Fruit fly (Drosophila melanogaster): ENCODE results near the gene CG5112.

The CG5112 gene

DNA sequence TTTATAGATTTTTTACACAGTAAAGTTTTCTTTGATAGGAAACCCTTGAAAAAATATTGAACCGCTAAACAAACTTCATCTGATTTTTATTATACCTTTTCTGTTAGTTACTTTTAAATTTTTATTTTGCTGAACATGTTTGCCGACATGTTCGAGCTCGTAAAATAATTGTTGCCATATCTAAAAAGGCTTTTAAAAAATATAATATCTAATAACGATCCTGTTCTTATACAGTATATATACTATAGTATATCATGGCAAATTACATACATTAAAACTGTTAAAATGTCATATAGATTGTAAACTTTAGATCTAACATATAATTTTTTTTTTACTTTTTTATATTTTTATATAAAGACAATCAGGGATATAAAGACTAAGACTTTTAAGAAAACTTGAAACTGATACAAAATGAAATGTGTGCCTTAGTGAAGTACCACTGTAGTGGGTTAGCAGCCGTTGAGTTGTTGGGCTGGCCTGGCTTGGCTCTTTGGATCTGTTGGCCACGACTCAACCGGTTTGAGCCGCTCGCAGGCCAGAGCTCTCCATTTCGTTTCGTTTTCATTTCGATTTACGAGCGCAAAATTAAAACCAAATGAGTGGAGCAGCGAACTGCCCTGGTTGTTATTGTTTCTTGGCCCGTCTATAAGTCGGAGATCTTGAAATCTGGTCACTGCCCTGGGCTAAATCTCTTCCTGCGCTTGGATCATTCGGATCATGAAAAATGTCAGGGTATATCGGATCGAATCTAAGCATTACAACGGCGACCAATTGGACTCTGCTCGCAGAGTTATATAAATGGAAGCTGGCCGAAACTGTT, 41.4 kb downstream of the CG5112 start (continued):
- TF ChIP-seq CG14014 (GFP tag; IDR thresholded peaks at IDR 0.05) (no peak), CG9727 (GFP tag; optimal IDR thresholded peaks at IDR 0.05) (no peak), Dbx (GFP tag; IDR thresholded peaks at IDR 0.05) (no peak), Sry-β (GFP tag; optimal IDR thresholded peaks at IDR 0.05) (no peak), chif (GFP tag; optimal IDR thresholded peaks at IDR 0.05) (no peak), CG3838 (GFP tag; optimal IDR thresholded peaks at IDR 0.05) (no peak), ac (GFP tag; optimal IDR thresholded peaks at IDR 0.05) (no peak), Dip2 (GFP tag; IDR thresholded peaks at IDR 0.05) (no peak), CG1529 (GFP tag; optimal IDR thresholded peaks at IDR 0.05) (no peak), CG5953 (GFP tag; IDR thresholded peaks at IDR 0.05) (no peak), NC2α (GFP tag; optimal IDR thresholded peaks at IDR 0.05) (no peak), dysf (GFP tag; IDR thresholded peaks at IDR 0.05) (0 out of 3 replicates have a peak, but pooled peaks have one; percentile 28), aop (GFP tag; IDR thresholded peaks at IDR 0.05) (no peak), CG32772 (GFP tag; IDR thresholded peaks at IDR 0.05) (no peak), twi (tag; optimal IDR thresholded peaks at IDR 0.05) (no peak), CG2875 (GFP tag; optimal IDR thresholded peaks at IDR 0.05) (no peak), gcm2 (GFP tag; optimal IDR thresholded peaks at IDR 0.05) (no peak), sc (optimal IDR thresholded peaks at IDR 0.05) (no peak), sc (GFP tag; optimal IDR thresholded peaks at IDR 0.05) (peak; percentile 5), Lim3 (GFP tag; IDR thresholded peaks at IDR 0.05) (no peak), lilli (GFP tag; optimal IDR thresholded peaks at IDR 0.05) (no peak), vnd (GFP tag; IDR thresholded peaks at IDR 0.05; ENCODE audit: partially characterized antibody) (no peak), CG9437 (GFP tag; optimal IDR thresholded peaks at IDR 0.05) (peak; percentile 20), CG17829 (tag; optimal IDR thresholded peaks at IDR 0.05) (no peak), her (GFP tag; optimal IDR thresholded peaks at IDR 0.05) (no peak), ato (GFP tag; IDR thresholded peaks at IDR 0.05; ENCODE audit: partially characterized antibody) (no peak), CG42726 (GFP tag; IDR thresholded peaks at IDR 0.05; ENCODE audit: partially characterized antibody) (no peak), CG11504 (tag; optimal IDR thresholded peaks at IDR 0.05) (peak; percentile 55), ara (GFP tag; IDR thresholded peaks at IDR 0.05) (no peak), CG9876 (GFP tag; optimal IDR thresholded peaks at IDR 0.05) (no peak), gem (tag; optimal IDR thresholded peaks at IDR 0.05) (peak; percentile 64), CG15601 (tag; optimal IDR thresholded peaks at IDR 0.05) (no peak), CG32532 (GFP tag; IDR thresholded peaks at IDR 0.05) (0 out of 2 replicates have a peak, but pooled peaks have one; percentile 35), row (GFP tag; IDR thresholded peaks at IDR 0.05) (peak; percentile 49), E2f1 (GFP tag; IDR thresholded peaks at IDR 0.05) (no peak), trh (GFP tag; optimal IDR thresholded peaks at IDR 0.05) (no peak), Atf6 (GFP tag; IDR thresholded peaks at IDR 0.05) (no peak), CG4730 (GFP tag; IDR thresholded peaks at IDR 0.05) (no peak), CG10431 (GFP tag; optimal IDR thresholded peaks at IDR 0.05) (no peak), CG10209 (GFP tag; optimal IDR thresholded peaks at IDR 0.05) (peak; percentile 23), CG33213 (GFP tag; optimal IDR thresholded peaks at IDR 0.05) (no peak), CG12744 (GFP tag; optimal IDR thresholded peaks at IDR 0.05) (no peak), CG3407 (GFP tag; optimal IDR thresholded peaks at IDR 0.05) (no peak), CG12299 (tag; optimal IDR thresholded peaks at IDR 0.05) (no peak), CG12104 (GFP tag; optimal IDR thresholded peaks at IDR 0.05) (no peak), Hr78 (GFP tag; optimal IDR thresholded peaks at IDR 0.05) (no peak), CG14710 (tag; optimal IDR thresholded peaks at IDR 0.05) (peak; percentile 15), Eip74EF (GFP tag; optimal IDR thresholded peaks at IDR 0.05) (no peak), Camta (GFP tag; optimal IDR thresholded peaks at IDR 0.05) (no peak), Abd-B (GFP tag; optimal IDR thresholded peaks at IDR 0.05) (no peak)
